Worm (Caenorhabditis elegans) whole organism, L3 larva: ENCODE measurements around the gene F37A8.2.

Experiments used
- ZK546.5 ChIP-seq: sonication (generic microtip); optimal IDR thresholded peaks from 2 replicates; lab custom pipeline; 2017; ENCODE audit warnings: missing biosample characterization, missing genetic modification characterization
- ceh-82 ChIP-seq: fragments of 150-350 bp; optimal IDR thresholded peaks from 2 replicates; lab custom pipeline; 2014; ENCODE audit warnings: missing biosample characterization, missing genetic modification characterization
- elt-1 ChIP-seq: fragments of 150-350 bp; optimal IDR thresholded peaks from 2 replicates; lab custom pipeline; 2014; ENCODE audit warnings: missing biosample characterization, missing genetic modification characterization
- elt-3 ChIP-seq, 3 experiments: fragments of 150-350 bp in 1 of 3; sonication (generic microtip) in 2 of 3; optimal IDR thresholded peaks; 2 replicates in 2 of 3; 4 replicates in 1 of 3; lab custom pipeline; 2014 to 2017; ENCODE audit warnings: missing biosample characterization in 3 of 3, missing genetic modification characterization in 3 of 3
- fkh-10 ChIP-seq: sonication (generic microtip); optimal IDR thresholded peaks from 2 replicates; lab custom pipeline; 2017; ENCODE audit warnings: missing biosample characterization, missing genetic modification reagents, missing genetic modification characterization
- lin-15B ChIP-seq: fragments of 150-350 bp; optimal IDR thresholded peaks from 2 replicates; lab custom pipeline; 2014; ENCODE audit warnings: missing biosample characterization, missing genetic modification characterization
- lin-39 ChIP-seq: fragments of 150-350 bp; optimal IDR thresholded peaks from 2 replicates; lab custom pipeline; 2018; ENCODE audit warnings: missing biosample characterization, missing genetic modification reagents, missing genetic modification characterization
- nhr-237 ChIP-seq: fragments of 150-350 bp; optimal IDR thresholded peaks from 2 replicates; lab custom pipeline; 2014; ENCODE audit warnings: missing biosample characterization, missing genetic modification characterization
- unc-39 ChIP-seq: sonication (generic microtip); optimal IDR thresholded peaks from 4 replicates; lab custom pipeline; 2017; ENCODE audit warnings: missing biosample characterization, missing genetic modification characterization

ce11 chrIII:3898354-3898753 lies 33.0 kb downstream of the F37A8.2 start:
- TF ChIP-seq nhr-237 (tag; lab: Kevin White, UChicago) (no peak), lin-39 (no peak), elt-3 (tag; optimal IDR thresholded peaks at IDR 0.05; lab: Kevin White, UChicago) (no peak), lin-15B (no peak), ZK546.5 (tag; lab: Kevin White, UChicago) (no peak), unc-39 (tag; lab: Kevin White, UChicago) (no peak), ceh-82 (tag; lab: Kevin White, UChicago) (no peak), elt-1 (tag; lab: Kevin White, UChicago) (no peak), fkh-10 (GFP tag; lab: Kevin White, UChicago) (no peak)
